Worm (Caenorhabditis elegans) whole organism, young adult: ENCODE data around the gene pqn-76.
A peak's percentile ranks its signal among the peaks of the same experiment; 100 is the strongest.

Experiments used
- B0035.1 ChIP-seq: sonication (generic microtip); optimal IDR thresholded peaks from 2 replicates; lab custom pipeline; 2016; ENCODE audit warnings: missing genetic modification characterization, mild to moderate bottlenecking, missing compliant biosample characterization, missing genotype, missing genetic modification reagents
- B0261.1 ChIP-seq: sonication (generic microtip); optimal IDR thresholded peaks from 2 replicates; lab custom pipeline; 2016; ENCODE audit warnings: mild to moderate bottlenecking, missing genetic modification characterization, moderate library complexity, missing compliant biosample characterization
- D2030.7 ChIP-seq: fragments of 200-800 bp; sonication (Bioruptor generic); IDR thresholded peaks from 2 replicates; pipeline ENCODE4 v1.3.6; 2022; ENCODE audit warnings: missing genetic modification reagents, missing genetic modification characterization, missing compliant biosample characterization
- F22D6.2 ChIP-seq: sonication (generic microtip); optimal IDR thresholded peaks from 2 replicates; lab custom pipeline; 2016; ENCODE audit warnings: mild to moderate bottlenecking, missing genetic modification characterization, missing compliant biosample characterization
- F23B12.7 ChIP-seq: sonication (generic microtip); optimal IDR thresholded peaks from 2 replicates; lab custom pipeline; 2017; ENCODE audit warnings: missing genetic modification characterization, mild to moderate bottlenecking, missing compliant biosample characterization, antibody characterized with exemption, moderate library complexity; ENCODE audit not compliant: insufficient read depth
- F37B4.10 ChIP-seq: fragments of 200-800 bp; sonication (Bioruptor generic); IDR thresholded peaks from 2 replicates; pipeline ENCODE4 v1.3.6; 2022; ENCODE audit warnings: missing genetic modification characterization, missing compliant biosample characterization
- F49E8.2 ChIP-seq: sonication (generic microtip); optimal IDR thresholded peaks from 3 replicates; lab custom pipeline; 2017; ENCODE audit warnings: missing genetic modification characterization, mild to moderate bottlenecking, missing compliant biosample characterization, antibody characterized with exemption, moderate library complexity; ENCODE audit not compliant: insufficient read depth
- Y53F4B.3 ChIP-seq: fragments of 200-800 bp; sonication (Bioruptor generic); IDR thresholded peaks from 2 replicates; pipeline ENCODE4 v1.3.6; 2022; ENCODE audit warnings: missing genetic modification reagents, missing genetic modification characterization, missing compliant biosample characterization
- Y53G8AR.9 ChIP-seq: fragments of 200-800 bp; sonication (Bioruptor generic); conservative IDR thresholded peaks from 2 replicates; pipeline ENCODE4 v1.3.6; 2022; ENCODE audit warnings: missing genetic modification reagents, missing genetic modification characterization, missing compliant biosample characterization
- Y79H2A.3 ChIP-seq: fragments of 200-800 bp; sonication (Bioruptor generic); conservative IDR thresholded peaks from 2 replicates; pipeline ENCODE4 v1.3.6; 2022; ENCODE audit warnings: missing genetic modification reagents, missing genetic modification characterization, missing compliant biosample characterization
- ZK185.1 ChIP-seq: sonication (generic microtip); optimal IDR thresholded peaks from 2 replicates; lab custom pipeline; 2016; ENCODE audit warnings: mild to moderate bottlenecking, missing genetic modification characterization, missing compliant biosample characterization; ENCODE audit not compliant: poor library complexity, severe bottlenecking
- aptf-2 ChIP-seq: fragments of 200-800 bp; sonication (Bioruptor generic); conservative IDR thresholded peaks from 2 replicates; pipeline ENCODE4 v1.3.6; 2022; ENCODE audit warnings: missing genetic modification reagents, missing genetic modification characterization, missing compliant biosample characterization
- attf-5 ChIP-seq: fragments of 200-800 bp; sonication (Bioruptor generic); optimal IDR thresholded peaks from 2 replicates; lab custom pipeline; 2018; ENCODE audit warnings: mild to moderate bottlenecking, missing genetic modification characterization, missing compliant biosample characterization
- bed-2 ChIP-seq: fragments of 200-800 bp; sonication (Bioruptor generic); IDR thresholded peaks from 2 replicates; pipeline ENCODE4 v1.3.6; 2022; ENCODE audit warnings: missing genetic modification reagents, missing genetic modification characterization, missing compliant biosample characterization
- cebp-1 ChIP-seq, 2 experiments: fragments of 200-800 bp in 1 of 2; sonication (Bioruptor generic) in 1 of 2; sonication (generic microtip) in 1 of 2; IDR thresholded peaks in 1 of 2; optimal IDR thresholded peaks in 1 of 2; 2 replicates each; pipeline versions ENCODE4 v1.3.6 to Lab custom; 2017 to 2022; ENCODE audit warnings: missing compliant biosample characterization in 2 of 2, missing genetic modification characterization in 2 of 2, mild to moderate bottlenecking in 1 of 2, missing genetic modification reagents in 1 of 2, moderate library complexity in 1 of 2
- cebp-2 ChIP-seq: fragments of 200-800 bp; sonication (Bioruptor generic); IDR thresholded peaks from 2 replicates; pipeline ENCODE4 v1.3.6; 2022; ENCODE audit warnings: missing genetic modification characterization, missing compliant biosample characterization
- ceh-40 ChIP-seq: fragments of 200-800 bp; sonication (Bioruptor generic); IDR thresholded peaks from 2 replicates; pipeline ENCODE4 v1.3.6; 2022; ENCODE audit warnings: missing genetic modification characterization, missing compliant biosample characterization
- ceh-58 ChIP-seq: fragments of 200-800 bp; sonication (Bioruptor generic); IDR thresholded peaks from 2 replicates; pipeline ENCODE4 v1.3.6; 2022; ENCODE audit warnings: missing genetic modification characterization, missing compliant biosample characterization
- ceh-79 ChIP-seq: sonication (generic microtip); optimal IDR thresholded peaks from 2 replicates; lab custom pipeline; 2017; ENCODE audit warnings: mild to moderate bottlenecking, missing genetic modification characterization, missing compliant biosample characterization
- ceh-91 ChIP-seq: fragments of 200-800 bp; sonication (Bioruptor generic); IDR thresholded peaks from 2 replicates; pipeline ENCODE4 v1.3.6; 2022; ENCODE audit warnings: missing genetic modification reagents, missing genetic modification characterization, missing compliant biosample characterization
- die-1 ChIP-seq: sonication (generic microtip); optimal IDR thresholded peaks from 2 replicates; lab custom pipeline; 2016; ENCODE audit warnings: missing genotype, mild to moderate bottlenecking, missing genetic modification characterization, missing compliant biosample characterization
- egl-18 ChIP-seq: fragments of 200-800 bp; sonication (Bioruptor generic); IDR thresholded peaks from 2 replicates; pipeline ENCODE4 v1.3.6; 2022; ENCODE audit warnings: missing genetic modification reagents, missing genetic modification characterization, missing compliant biosample characterization
- ekl-4 ChIP-seq: fragments of 200-800 bp; sonication (Bioruptor generic); IDR thresholded peaks from 2 replicates; pipeline ENCODE4 v1.3.6; 2022; ENCODE audit warnings: missing genetic modification reagents, missing genetic modification characterization, missing compliant biosample characterization
- fkh-3 ChIP-seq: sonication (generic microtip); optimal IDR thresholded peaks from 2 replicates; lab custom pipeline; 2016; ENCODE audit warnings: mild to moderate bottlenecking, missing genetic modification characterization, missing compliant biosample characterization
- hmg-20 ChIP-seq: fragments of 200-800 bp; sonication (Bioruptor generic); IDR thresholded peaks from 2 replicates; pipeline ENCODE4 v1.3.6; 2022; ENCODE audit warnings: missing genetic modification reagents, missing genetic modification characterization, missing compliant biosample characterization
- let-526 ChIP-seq: fragments of 200-800 bp; sonication (Bioruptor generic); IDR thresholded peaks from 2 replicates; pipeline ENCODE4 v1.3.6; 2022; ENCODE audit warnings: missing genetic modification reagents, missing genetic modification characterization, missing compliant biosample characterization
- lin-26 ChIP-seq: fragments of 200-800 bp; sonication (Bioruptor generic); IDR thresholded peaks from 2 replicates; pipeline ENCODE4 v1.3.6; 2022; ENCODE audit warnings: missing genetic modification reagents, missing genetic modification characterization, missing compliant biosample characterization
- lin-54 ChIP-seq: fragments of 200-800 bp; sonication (Bioruptor generic); optimal IDR thresholded peaks from 2 replicates; lab custom pipeline; 2018; ENCODE audit warnings: mild to moderate bottlenecking, missing genetic modification characterization, missing compliant biosample characterization
- lir-1 ChIP-seq: fragments of 200-800 bp; sonication (Bioruptor generic); conservative IDR thresholded peaks from 2 replicates; pipeline ENCODE4 v1.3.6; 2022; ENCODE audit warnings: missing genetic modification reagents, missing genetic modification characterization, missing compliant biosample characterization
- lsy-27 ChIP-seq: sonication (generic microtip); optimal IDR thresholded peaks from 2 replicates; lab custom pipeline; 2017; ENCODE audit warnings: missing genetic modification characterization, mild to moderate bottlenecking, missing compliant biosample characterization, antibody characterized with exemption, missing genotype, borderline replicate concordance; ENCODE audit not compliant: insufficient read depth
- madf-10 ChIP-seq: sonication (generic microtip); optimal IDR thresholded peaks from 2 replicates; lab custom pipeline; 2016; ENCODE audit warnings: mild to moderate bottlenecking, missing genetic modification characterization, missing compliant biosample characterization
- madf-6 ChIP-seq: fragments of 200-800 bp; sonication (Bioruptor generic); IDR thresholded peaks from 2 replicates; pipeline ENCODE4 v1.3.6; 2022; ENCODE audit warnings: missing genetic modification reagents, missing genetic modification characterization, missing compliant biosample characterization
- mes-4 ChIP-seq: sonication (generic microtip); optimal IDR thresholded peaks from 2 replicates; lab custom pipeline; 2016; ENCODE audit warnings: missing genotype, missing genetic modification characterization, missing compliant biosample characterization
- mxl-1 ChIP-seq: sonication (generic microtip); optimal IDR thresholded peaks from 2 replicates; lab custom pipeline; 2016; ENCODE audit warnings: missing genetic modification characterization, missing compliant biosample characterization
- nfyb-1 ChIP-seq: fragments of 200-800 bp; sonication (Bioruptor generic); IDR thresholded peaks from 2 replicates; pipeline ENCODE4 v1.3.6; 2022; ENCODE audit warnings: missing genetic modification reagents, missing genetic modification characterization, missing compliant biosample characterization
- nhr-80 ChIP-seq: sonication (generic microtip); optimal IDR thresholded peaks from 2 replicates; lab custom pipeline; 2016; ENCODE audit warnings: missing genetic modification characterization, missing compliant biosample characterization
- rcor-1 ChIP-seq: fragments of 200-800 bp; sonication (Bioruptor generic); IDR thresholded peaks from 2 replicates; pipeline ENCODE4 v1.3.6; 2022; ENCODE audit warnings: missing genetic modification reagents, missing genetic modification characterization, missing compliant biosample characterization
- sea-2 ChIP-seq: fragments of 200-800 bp; sonication (Bioruptor generic); IDR thresholded peaks from 2 replicates; pipeline ENCODE4 v1.3.6; 2022; ENCODE audit warnings: missing genetic modification characterization, missing compliant biosample characterization
- snpc-1.1 ChIP-seq: sonication (generic microtip); optimal IDR thresholded peaks from 2 replicates; lab custom pipeline; 2017; ENCODE audit warnings: missing genetic modification characterization, mild to moderate bottlenecking, missing compliant biosample characterization, antibody characterized with exemption, moderate library complexity, missing genotype, missing genetic modification reagents; ENCODE audit not compliant: insufficient read depth
- snpc-3.4 ChIP-seq: sonication (generic microtip); optimal IDR thresholded peaks from 2 replicates; lab custom pipeline; 2017; ENCODE audit warnings: missing genetic modification characterization, mild to moderate bottlenecking, missing compliant biosample characterization, antibody characterized with exemption, moderate library complexity, missing genotype, missing genetic modification reagents
- snpc-4 ChIP-seq, 5 experiments: fragments of 150-350 bp in 1 of 5; sonication (generic microtip) in 4 of 5; optimal IDR thresholded peaks; 2 replicates each; lab custom pipeline; 2014 to 2018; ENCODE audit warnings: missing genetic modification characterization in 5 of 5, missing biosample characterization in 3 of 5, antibody characterized with exemption in 2 of 5, mild to moderate bottlenecking in 2 of 5, missing compliant biosample characterization in 2 of 5, missing genotype in 2 of 5, moderate library complexity in 2 of 5, missing genetic modification reagents in 1 of 5
- somi-1 ChIP-seq: fragments of 200-800 bp; sonication (Bioruptor generic); optimal IDR thresholded peaks from 2 replicates; lab custom pipeline; 2018; ENCODE audit warnings: mild to moderate bottlenecking, missing genetic modification characterization, missing compliant biosample characterization
- tlf-1 ChIP-seq: fragments of 200-800 bp; sonication (Bioruptor generic); optimal IDR thresholded peaks from 2 replicates; lab custom pipeline; 2018; ENCODE audit warnings: mild to moderate bottlenecking, missing genetic modification characterization, missing compliant biosample characterization
- unc-130 ChIP-seq: sonication (generic microtip); optimal IDR thresholded peaks from 2 replicates; lab custom pipeline; 2016; ENCODE audit warnings: missing genetic modification reagents, missing genetic modification characterization, missing compliant biosample characterization
- ztf-25 ChIP-seq: fragments of 200-800 bp; sonication (Bioruptor generic); IDR thresholded peaks from 2 replicates; pipeline ENCODE4 v1.3.6; 2022; ENCODE audit warnings: missing genetic modification reagents, missing genetic modification characterization, missing compliant biosample characterization
- ztf-26 ChIP-seq: sonication (generic microtip); optimal IDR thresholded peaks from 2 replicates; lab custom pipeline; 2017; ENCODE audit warnings: missing genetic modification characterization, missing compliant biosample characterization
- ztf-28 ChIP-seq: fragments of 200-800 bp; sonication (Bioruptor generic); IDR thresholded peaks from 2 replicates; pipeline ENCODE4 v1.3.6; 2022; ENCODE audit warnings: missing genetic modification reagents, missing genetic modification characterization, missing compliant biosample characterization
- ztf-3 ChIP-seq: fragments of 200-800 bp; sonication (Bioruptor generic); optimal IDR thresholded peaks from 2 replicates; lab custom pipeline; 2018; ENCODE audit warnings: mild to moderate bottlenecking, missing genetic modification characterization, missing compliant biosample characterization

Gene pqn-76

DNA sequence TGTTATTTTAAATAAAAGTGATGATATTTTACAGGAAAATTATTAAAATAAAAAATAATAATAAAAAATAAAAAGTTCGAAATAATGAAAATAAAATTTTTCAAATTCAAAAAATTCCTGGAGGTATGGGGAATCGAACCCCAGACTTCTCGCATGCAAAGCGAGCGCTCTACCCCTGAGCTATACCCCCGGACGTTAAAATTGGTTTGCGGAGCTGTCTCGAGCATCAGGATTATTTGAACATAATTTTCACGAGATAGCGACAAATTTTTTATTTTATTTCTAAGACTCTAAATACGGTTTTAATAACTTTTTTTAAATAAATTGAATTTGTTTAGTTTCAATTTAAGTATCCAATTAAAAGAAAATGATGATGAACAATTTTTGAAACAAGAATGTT, 25.3 kb downstream of the pqn-76 start:
- TF ChIP-seq egl-18 (GFP tag; lab: Robert Waterston, UW) (no peak), nfyb-1 (GFP tag; lab: Robert Waterston, UW) (no peak), snpc-4 (GFP tag; optimal IDR thresholded peaks at IDR 0.05; lab: Kevin White, UChicago) (peak; percentile 94), snpc-4 (tag; optimal IDR thresholded peaks at IDR 0.05; lab: Kevin White, UChicago) (peak; percentile 93 to 98 (median 96)), ZK185.1 (tag; lab: Kevin White, UChicago) (peak; percentile 8), Y79H2A.3 (GFP tag; lab: Robert Waterston, UW) (no peak), Y53G8AR.9 (GFP tag; lab: Robert Waterston, UW) (no peak), mxl-1 (tag; lab: Kevin White, UChicago) (no peak), B0261.1 (tag; lab: Kevin White, UChicago) (peak; percentile 72), let-526 (no peak), ztf-3 (GFP tag; lab: Kevin White, UChicago) (no peak), F49E8.2 (tag; lab: Kevin White, UChicago) (no peak), D2030.7 (GFP tag; lab: Robert Waterston, UW) (peak; percentile 48), sea-2 (GFP tag; lab: Robert Waterston, UW) (no peak), nhr-80 (tag; lab: Kevin White, UChicago) (no peak), madf-6 (GFP tag; lab: Robert Waterston, UW) (0 out of 2 replicates have a peak, but pooled peaks have one; percentile 40), ceh-91 (GFP tag; lab: Robert Waterston, UW) (no peak), ceh-40 (GFP tag; lab: Robert Waterston, UW) (no peak), ekl-4 (no peak), ceh-79 (no peak), aptf-2 (no peak), rcor-1 (GFP tag; lab: Robert Waterston, UW) (peak; percentile 45; the same call in 1 of the 2 replicates), ceh-58 (GFP tag; lab: Robert Waterston, UW) (no peak), cebp-2 (GFP tag; lab: Robert Waterston, UW) (no peak), F22D6.2 (tag; lab: Kevin White, UChicago) (no peak), lin-26 (GFP tag; lab: Robert Waterston, UW) (no peak), lir-1 (GFP tag; lab: Robert Waterston, UW) (no peak), snpc-1.1 (tag; lab: Kevin White, UChicago) (peak; percentile 93), F23B12.7 (tag; lab: Kevin White, UChicago) (no peak), lsy-27 (tag; lab: Kevin White, UChicago) (no peak), somi-1 (GFP tag; lab: Kevin White, UChicago) (no peak), unc-130 (GFP tag; lab: Kevin White, UChicago) (no peak), attf-5 (GFP tag; lab: Kevin White, UChicago) (no peak), B0035.1 (no peak), die-1 (tag; lab: Kevin White, UChicago) (no peak), cebp-1 (GFP tag; IDR thresholded peaks at IDR 0.05; lab: Robert Waterston, UW) (no peak), cebp-1 (tag; optimal IDR thresholded peaks at IDR 0.05; lab: Kevin White, UChicago) (no peak), ztf-25 (GFP tag; lab: Robert Waterston, UW) (no peak), madf-10 (no peak), fkh-3 (tag; lab: Kevin White, UChicago) (no peak), bed-2 (GFP tag; lab: Robert Waterston, UW) (no peak), ztf-26 (tag; lab: Kevin White, UChicago) (no peak), snpc-3.4 (tag; lab: Kevin White, UChicago) (peak; percentile 84), Y53F4B.3 (GFP tag; lab: Robert Waterston, UW) (no peak), hmg-20 (no peak), mes-4 (no peak), tlf-1 (GFP tag; lab: Kevin White, UChicago) (no peak), lin-54 (GFP tag; lab: Kevin White, UChicago) (no peak), F37B4.10 (GFP tag; lab: Robert Waterston, UW) (no peak), ztf-28 (no peak)
